Fruit fly (Drosophila melanogaster) whole organism, embryonic: ENCODE data around the gene His3.3B.

Experiments
- Adf1 ChIP-seq: fragments of 200-800 bp; sonication (Bioruptor generic); IDR thresholded peaks from 2 replicates; pipeline ENCODE4 v1.3.6; 2022; ENCODE audit warnings: missing biosample characterization, missing genetic modification characterization
- CG10321 ChIP-seq: fragments of 200-800 bp; sonication (Bioruptor generic); IDR thresholded peaks from 2 replicates; pipeline ENCODE4 v1.3.6; 2022; ENCODE audit warnings: missing biosample characterization, missing genetic modification characterization
- CG10543 ChIP-seq: fragments of 200-800 bp; sonication (Bioruptor generic); optimal IDR thresholded peaks from 3 replicates; lab custom pipeline; 2017; ENCODE audit warnings: missing biosample characterization, mild to moderate bottlenecking, missing genetic modification characterization, moderate library complexity
- CG10565 ChIP-seq: fragments of 200-800 bp; sonication (Bioruptor generic); optimal IDR thresholded peaks from 3 replicates; lab custom pipeline; 2016; ENCODE audit warnings: missing biosample characterization, mild to moderate bottlenecking, missing genetic modification characterization
- CG11695 ChIP-seq: fragments of 200-800 bp; sonication (Bioruptor generic); IDR thresholded peaks from 3 replicates; pipeline ENCODE4 v1.3.6; 2022; ENCODE audit warnings: missing biosample characterization, missing genetic modification characterization
- CG14014 ChIP-seq: fragments of 200-800 bp; sonication (Bioruptor generic); IDR thresholded peaks from 2 replicates; pipeline ENCODE4 v1.3.6; 2022; ENCODE audit warnings: missing biosample characterization, missing genetic modification characterization
- CG14710 ChIP-seq: fragments of 200-800 bp; sonication (Bioruptor generic); optimal IDR thresholded peaks from 3 replicates; lab custom pipeline; 2019; ENCODE audit warnings: missing biosample characterization, mild to moderate bottlenecking, missing genetic modification characterization, moderate library complexity
- CG1602 ChIP-seq: fragments of 200-800 bp; sonication (Bioruptor generic); optimal IDR thresholded peaks from 3 replicates; lab custom pipeline; 2016; ENCODE audit warnings: missing biosample characterization, missing genetic modification characterization
- CG18619 ChIP-seq: fragments of 200-800 bp; sonication (Bioruptor generic); optimal IDR thresholded peaks from 3 replicates; lab custom pipeline; 2017; ENCODE audit warnings: missing biosample characterization, mild to moderate bottlenecking, missing genetic modification characterization
- CG31365 ChIP-seq: fragments of 200-800 bp; sonication (Bioruptor generic); optimal IDR thresholded peaks from 2 replicates; lab custom pipeline; 2018; ENCODE audit warnings: missing biosample characterization, mild to moderate bottlenecking, missing genetic modification characterization
- CG31441 ChIP-seq: fragments of 200-800 bp; sonication (Bioruptor generic); IDR thresholded peaks from 2 replicates; pipeline ENCODE4 v1.3.6; 2022; ENCODE audit warnings: missing biosample characterization, missing genetic modification characterization
- CG34224 ChIP-seq: fragments of 200-800 bp; sonication (Bioruptor generic); IDR thresholded peaks from 3 replicates; pipeline ENCODE4 v1.3.6; 2022; ENCODE audit warnings: missing biosample characterization, missing genetic modification characterization; ENCODE audit not compliant: partially characterized antibody
- CG6654 ChIP-seq: fragments of 200-800 bp; sonication (Bioruptor generic); optimal IDR thresholded peaks from 2 replicates; lab custom pipeline; 2017; ENCODE audit warnings: missing biosample characterization, mild to moderate bottlenecking, missing genetic modification characterization
- CG6813 ChIP-seq: fragments of 200-800 bp; sonication (Bioruptor generic); optimal IDR thresholded peaks from 2 replicates; lab custom pipeline; 2017; ENCODE audit warnings: missing biosample characterization, missing genetic modification characterization, mild to moderate bottlenecking, moderate library complexity, missing genetic modification reagents
- CG8290 ChIP-seq, 3 experiments: fragments of 200-800 bp; sonication (Bioruptor generic); optimal IDR thresholded peaks; 2 replicates each; lab custom pipeline; 2016 to 2019; ENCODE audit warnings: missing biosample characterization in 3 of 3, missing genetic modification characterization in 3 of 3, mild to moderate bottlenecking in 2 of 3, moderate library complexity in 1 of 3
- CG9727 ChIP-seq: fragments of 200-800 bp; sonication (Bioruptor generic); optimal IDR thresholded peaks from 3 replicates; lab custom pipeline; 2017; ENCODE audit warnings: missing biosample characterization, mild to moderate bottlenecking, missing genetic modification characterization
- CHES-1-like ChIP-seq: fragments of 200-800 bp; sonication (Bioruptor generic); optimal IDR thresholded peaks from 2 replicates; lab custom pipeline; 2016; ENCODE audit warnings: missing biosample characterization, missing genetic modification characterization
- CoRest ChIP-seq: fragments of 200-800 bp; sonication (Bioruptor generic); optimal IDR thresholded peaks from 3 replicates; lab custom pipeline; 2018; ENCODE audit warnings: missing biosample characterization, mild to moderate bottlenecking, missing genetic modification characterization, moderate library complexity
- D19A ChIP-seq: fragments of 200-800 bp; optimal IDR thresholded peaks from 3 replicates; lab custom pipeline; 2019; ENCODE audit warnings: missing biosample characterization, mild to moderate bottlenecking, missing genetic modification characterization, moderate library complexity
- E2f2 ChIP-seq: fragments of 200-800 bp; sonication (Bioruptor generic); IDR thresholded peaks from 2 replicates; pipeline ENCODE4 v1.3.6; 2022; ENCODE audit warnings: missing biosample characterization, missing genetic modification characterization
- Hand ChIP-seq: fragments of 200-800 bp; sonication (Bioruptor generic); optimal IDR thresholded peaks from 2 replicates; lab custom pipeline; 2017; ENCODE audit warnings: mild to moderate bottlenecking, missing biosample characterization, missing genetic modification reagents, missing genetic modification characterization
- Hsf ChIP-seq: fragments of 200-800 bp; sonication (Bioruptor generic); optimal IDR thresholded peaks from 3 replicates; lab custom pipeline; 2016; ENCODE audit warnings: missing biosample characterization, missing genetic modification characterization
- Lpt ChIP-seq: fragments of >200 bp; optimal IDR thresholded peaks from 2 replicates; lab custom pipeline; 2018; ENCODE audit warnings: missing biosample characterization, missing genetic modification characterization
- MBD-R2 ChIP-seq: fragments of 200-800 bp; sonication (Bioruptor generic); IDR thresholded peaks from 2 replicates; pipeline ENCODE4 v1.3.6; 2022; ENCODE audit warnings: missing biosample characterization, missing genetic modification characterization
- Myb ChIP-seq: fragments of 200-800 bp; sonication (Bioruptor generic); optimal IDR thresholded peaks from 2 replicates; lab custom pipeline; 2016; ENCODE audit warnings: missing biosample characterization, missing genetic modification characterization
- Ptx1 ChIP-seq: fragments of 200-800 bp; sonication (Bioruptor generic); IDR thresholded peaks from 2 replicates; pipeline ENCODE4 v1.3.6; 2022; ENCODE audit warnings: missing biosample characterization, missing genetic modification characterization
- Rx ChIP-seq: fragments of 200-800 bp; sonication (Bioruptor generic); IDR thresholded peaks from 2 replicates; pipeline ENCODE4 v1.3.6; 2022; ENCODE audit warnings: missing biosample characterization, missing genetic modification characterization
- Sin3A ChIP-seq: fragments of >200 bp; optimal IDR thresholded peaks from 2 replicates; lab custom pipeline; 2018
- TFAM ChIP-seq: fragments of 200-800 bp; sonication (Bioruptor generic); optimal IDR thresholded peaks from 2 replicates; lab custom pipeline; 2017; ENCODE audit warnings: missing biosample characterization, missing genetic modification characterization, inconsistent platforms
- Trl ChIP-seq, 3 experiments: fragments of >200 bp in 2 of 3; fragments of 200-800 bp in 1 of 3; sonication (Bioruptor generic) in 1 of 3; optimal IDR thresholded peaks; 2 replicates in 1 of 3; 3 replicates in 2 of 3; lab custom pipeline; 2016 to 2017; ENCODE audit warnings: missing biosample characterization in 1 of 3, missing genetic modification characterization in 1 of 3
- ato ChIP-seq: fragments of 200-800 bp; sonication (Bioruptor generic); IDR thresholded peaks from 2 replicates; pipeline ENCODE4 v1.3.6; 2022; ENCODE audit warnings: missing biosample characterization, missing genetic modification characterization; ENCODE audit not compliant: partially characterized antibody
- chif ChIP-seq, 2 experiments: fragments of 200-800 bp; sonication (Bioruptor generic); optimal IDR thresholded peaks; 3 replicates each; lab custom pipeline; 2016; ENCODE audit warnings: missing biosample characterization in 2 of 2, missing genetic modification characterization in 2 of 2
- ci ChIP-seq: fragments of 200-800 bp; sonication (Bioruptor generic); IDR thresholded peaks from 3 replicates; pipeline ENCODE4 v1.3.6; 2022; ENCODE audit warnings: missing biosample characterization, missing genetic modification characterization
- da ChIP-seq: fragments of 200-800 bp; sonication (Bioruptor generic); optimal IDR thresholded peaks from 2 replicates; lab custom pipeline; 2016; ENCODE audit warnings: missing biosample characterization, missing genetic modification characterization
- disco-r ChIP-seq: fragments of 200-800 bp; sonication (Bioruptor generic); optimal IDR thresholded peaks from 2 replicates; lab custom pipeline; 2016; ENCODE audit warnings: missing biosample characterization, missing genetic modification characterization
- fd102C ChIP-seq: fragments of 200-800 bp; sonication (Bioruptor generic); optimal IDR thresholded peaks from 2 replicates; lab custom pipeline; 2018; ENCODE audit warnings: missing biosample characterization, mild to moderate bottlenecking, missing genetic modification characterization, moderate library complexity
- hkb ChIP-seq, 2 experiments: fragments of 200-800 bp in 1 of 2; fragments of >200 bp in 1 of 2; sonication (Bioruptor generic) in 1 of 2; IDR thresholded peaks in 1 of 2; optimal IDR thresholded peaks in 1 of 2; 2 replicates each; pipeline versions ENCODE4 v1.3.6 to Lab custom; 2017 to 2022; ENCODE audit warnings: missing biosample characterization in 1 of 2, missing genetic modification characterization in 1 of 2
- ken ChIP-seq: fragments of 200-800 bp; sonication (Bioruptor generic); IDR thresholded peaks from 3 replicates; pipeline ENCODE4 v1.3.6; 2022; ENCODE audit warnings: missing biosample characterization, missing genetic modification characterization
- p53 ChIP-seq: fragments of 200-800 bp; sonication (Bioruptor generic); optimal IDR thresholded peaks from 2 replicates; lab custom pipeline; 2016; ENCODE audit warnings: missing biosample characterization, missing genetic modification characterization
- pfk ChIP-seq: fragments of 200-800 bp; sonication (Bioruptor generic); optimal IDR thresholded peaks from 2 replicates; lab custom pipeline; 2018; ENCODE audit warnings: missing biosample characterization, mild to moderate bottlenecking, missing genetic modification characterization, moderate library complexity
- phol ChIP-seq: fragments of 200-800 bp; sonication (Bioruptor generic); optimal IDR thresholded peaks from 3 replicates; lab custom pipeline; 2018; ENCODE audit warnings: missing biosample characterization, mild to moderate bottlenecking, missing genetic modification characterization, moderate library complexity
- prd ChIP-seq, 3 experiments: fragments of >200 bp in 2 of 3; fragments of 200-800 bp in 1 of 3; sonication (Bioruptor generic) in 1 of 3; optimal IDR thresholded peaks in 2 of 3; IDR thresholded peaks in 1 of 3; 2 replicates in 2 of 3; 3 replicates in 1 of 3; pipeline versions ENCODE4 v1.3.6 to Lab custom; 2017 to 2022; ENCODE audit warnings: missing biosample characterization in 1 of 3, missing genetic modification characterization in 1 of 3
- schlank ChIP-seq: fragments of 200-800 bp; sonication (Bioruptor generic); optimal IDR thresholded peaks from 2 replicates; lab custom pipeline; 2018; ENCODE audit warnings: missing biosample characterization, mild to moderate bottlenecking, missing genetic modification characterization
- sens-2 ChIP-seq: fragments of 200-800 bp; sonication (Bioruptor generic); IDR thresholded peaks from 2 replicates; pipeline ENCODE4 v1.3.6; 2022; ENCODE audit warnings: missing biosample characterization, missing genetic modification characterization
- sisA ChIP-seq: fragments of 200-800 bp; sonication (Bioruptor generic); IDR thresholded peaks from 2 replicates; pipeline ENCODE4 v1.3.6; 2022; ENCODE audit warnings: missing biosample characterization, missing genetic modification characterization
- slou ChIP-seq: fragments of 200-800 bp; sonication (Bioruptor generic); optimal IDR thresholded peaks from 3 replicates; lab custom pipeline; 2016; ENCODE audit warnings: missing biosample characterization, missing genetic modification characterization
- sob ChIP-seq: fragments of 200-800 bp; sonication (Bioruptor generic); IDR thresholded peaks from 2 replicates; pipeline ENCODE4 v1.3.6; 2022; ENCODE audit warnings: missing biosample characterization, missing genetic modification characterization
- tup ChIP-seq: fragments of 200-800 bp; sonication (Bioruptor generic); optimal IDR thresholded peaks from 2 replicates; lab custom pipeline; 2016; ENCODE audit warnings: missing biosample characterization, mild to moderate bottlenecking, missing genetic modification characterization, moderate library complexity
- zf30C ChIP-seq: fragments of 200-800 bp; sonication (Bioruptor generic); optimal IDR thresholded peaks from 3 replicates; lab custom pipeline; 2018; ENCODE audit warnings: missing biosample characterization, mild to moderate bottlenecking, missing genetic modification characterization

Gene His3.3B

DNA sequence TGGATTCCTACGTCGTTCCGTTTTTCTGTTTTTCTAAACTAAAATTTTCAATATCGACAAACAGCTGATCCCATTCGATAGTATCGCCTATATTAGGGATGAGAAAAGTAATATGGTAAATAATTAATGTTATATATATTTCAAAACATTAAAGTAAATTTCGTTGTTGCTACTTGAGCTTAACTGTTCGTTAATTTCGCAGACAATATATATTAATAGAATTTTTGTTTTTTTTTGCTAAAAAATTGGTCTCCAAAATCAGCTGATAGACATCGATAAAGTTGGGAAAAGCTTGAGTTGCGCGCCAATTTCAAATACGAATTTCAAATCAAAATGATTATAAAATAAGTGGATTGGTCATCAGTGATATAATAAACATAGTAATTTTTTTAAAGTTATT lies 39.9 kb upstream of the His3.3B start, which contains the start of gene CG12118 (continued):
- TF ChIP-seq CHES-1-like (GFP tag; lab: Kevin White, UChicago) (peak; percentile 15), pfk (no peak), CG18619 (GFP tag; lab: Kevin White, UChicago) (peak; percentile 57), MBD-R2 (GFP tag; lab: Robert Waterston, UW) (peak; percentile 87), Ptx1 (GFP tag; lab: Robert Waterston, UW) (peak; percentile 86), hkb (optimal IDR thresholded peaks at IDR 0.05; lab: Kevin White, UChicago) (no peak), hkb (GFP tag; IDR thresholded peaks at IDR 0.05; lab: Robert Waterston, UW) (peak; percentile 83), CG34224 (GFP tag; lab: Robert Waterston, UW) (peak; percentile 91), CG6813 (GFP tag; lab: Kevin White, UChicago) (peak; percentile 17), disco-r (no peak), prd (optimal IDR thresholded peaks at IDR 0.05; lab: Kevin White, UChicago) (no peak), prd (GFP tag; IDR thresholded peaks at IDR 0.05; lab: Robert Waterston, UW) (peak; percentile 87), E2f2 (GFP tag; lab: Robert Waterston, UW) (peak; percentile 92), CG14710 (tag; lab: Kevin White, UChicago) (peak; percentile 88), Rx (GFP tag; lab: Robert Waterston, UW) (peak; percentile 45; the same call in 1 of the 2 replicates), schlank (tag; lab: Kevin White, UChicago) (no peak), Myb (GFP tag; lab: Kevin White, UChicago) (peak; percentile 30), TFAM (GFP tag; lab: Kevin White, UChicago) (no peak), tup (peak; percentile 34), ken (GFP tag; lab: Robert Waterston, UW) (peak; percentile 87), CoRest (tag; lab: Kevin White, UChicago) (peak; percentile 84), CG10543 (GFP tag; lab: Kevin White, UChicago) (peak; percentile 50), fd102C (no peak), Trl (optimal IDR thresholded peaks at IDR 0.05; lab: Kevin White, UChicago) (no peak), Trl (GFP tag; optimal IDR thresholded peaks at IDR 0.05; lab: Kevin White, UChicago) (peak; percentile 55), chif (GFP tag; optimal IDR thresholded peaks at IDR 0.05; lab: Kevin White, UChicago) (peak; percentile 0 to 52), CG10321 (GFP tag; lab: Robert Waterston, UW) (peak; percentile 56; the same call in 1 of the 2 replicates), sens-2 (GFP tag; lab: Robert Waterston, UW) (0 out of 2 replicates have a peak, but pooled peaks have one; percentile 46), Sin3A (lab: Kevin White, UChicago) (no peak), CG11695 (GFP tag; lab: Robert Waterston, UW) (peak; percentile 67; the same call in 2 of the 3 replicates), zf30C (no peak), CG31441 (GFP tag; lab: Robert Waterston, UW) (peak; percentile 72), da (GFP tag; lab: Kevin White, UChicago) (no peak), CG10565 (GFP tag; lab: Kevin White, UChicago) (no peak), phol (tag; lab: Kevin White, UChicago) (peak; percentile 81), ato (GFP tag; lab: Robert Waterston, UW) (peak; percentile 65), CG14014 (GFP tag; lab: Robert Waterston, UW) (peak; percentile 52; the same call in 1 of the 2 replicates), CG6654 (GFP tag; lab: Kevin White, UChicago) (no peak), Adf1 (peak; percentile 62), ci (GFP tag; lab: Robert Waterston, UW) (peak; percentile 90), Hand (GFP tag; lab: Kevin White, UChicago) (peak; percentile 32), slou (GFP tag; lab: Kevin White, UChicago) (peak; percentile 70), sisA (GFP tag; lab: Robert Waterston, UW) (peak; percentile 70), CG1602 (peak; percentile 83), CG31365 (no peak), CG9727 (peak; percentile 84), D19A (tag; lab: Kevin White, UChicago) (peak; percentile 63), p53 (GFP tag; lab: Kevin White, UChicago) (no peak), Lpt (GFP tag; lab: Kevin White, UChicago) (no peak), Hsf (GFP tag; lab: Kevin White, UChicago) (peak; percentile 71), sob (peak; percentile 90), CG8290 (GFP tag; optimal IDR thresholded peaks at IDR 0.05; lab: Kevin White, UChicago) (peak; percentile 78), CG8290 (tag; optimal IDR thresholded peaks at IDR 0.05; lab: Kevin White, UChicago) (peak; percentile 42 to 43)
